Fruit fly (Drosophila melanogaster) whole organism: ENCODE data around the gene CG17562.

Experiments used
- Dll ChIP-seq: fragments of >200 bp; optimal IDR thresholded peaks from 2 replicates; lab custom pipeline; 2017
- psq ChIP-seq: fragments of >200 bp; optimal IDR thresholded peaks from 2 replicates; lab custom pipeline; 2017

DNA sequence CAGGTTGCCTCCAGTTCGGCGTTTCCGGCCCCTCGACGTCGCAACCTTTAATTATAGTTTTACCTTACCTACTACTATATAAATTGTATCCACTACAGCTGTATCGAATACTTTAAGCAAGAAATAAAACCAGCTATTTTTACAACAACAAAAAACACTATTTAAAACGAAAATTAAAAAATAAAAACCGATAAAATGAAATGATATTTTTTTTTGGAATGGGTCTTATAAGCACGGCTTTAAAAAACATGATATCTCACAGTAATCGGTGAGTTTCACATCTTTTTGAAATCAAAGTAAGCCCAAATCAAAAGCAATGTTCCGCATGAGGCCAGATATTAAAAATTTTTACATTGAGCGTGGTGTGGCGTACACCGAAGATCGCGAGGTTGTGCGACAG lies 43.9 kb upstream of the CG17562 start, which contains the start of gene CG14891:
- TF ChIP-seq Dll (lab: Kevin White, UChicago) (no peak), psq (lab: Kevin White, UChicago) (no peak)
